Worm (Caenorhabditis elegans): ENCODE data around the gene klp-19.

DNA sequence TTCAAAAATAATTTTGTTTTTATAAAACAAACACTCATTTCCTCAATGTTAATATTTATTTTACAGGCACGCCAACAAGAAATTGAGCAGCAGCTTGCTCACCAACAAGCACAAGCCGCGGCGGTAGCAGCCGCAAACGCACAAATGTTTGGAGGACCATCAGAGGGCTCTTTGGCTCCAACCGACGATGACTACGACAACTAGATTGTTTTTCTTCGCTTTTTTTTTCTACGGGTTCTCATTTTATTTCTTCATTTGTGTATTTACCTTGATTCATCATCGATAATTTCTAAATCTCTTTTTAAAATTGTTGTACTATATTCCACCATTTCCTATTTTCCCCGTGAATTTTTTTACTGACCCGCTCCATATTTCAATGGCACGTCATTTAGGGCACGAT lies 36.1 kb upstream of the klp-19 start, which contains the start of gene ife-1:
- no peak for TF ChIP-seq F22D6.2 (tag; optimal IDR thresholded peaks at IDR 0.05)
- TF ChIP-seq tbp1 (GFP tag; optimal IDR thresholded peaks at IDR 0.05): no peak
- no peak for TF ChIP-seq pha-4 (tag; optimal IDR thresholded peaks at IDR 0.05)
- TF ChIP-seq F39B2.1 (GFP tag; IDR thresholded peaks at IDR 0.05): no peak
- no peak for TF ChIP-seq let-526 (GFP tag; IDR thresholded peaks at IDR 0.05)
- no peak for TF ChIP-seq C17E4.6 (GFP tag; IDR thresholded peaks at IDR 0.05)
- TF ChIP-seq mxl-1 (tag; optimal IDR thresholded peaks at IDR 0.05): no peak
- TF ChIP-seq ama-1 (optimal IDR thresholded peaks at IDR 0.05): no peak
- TF ChIP-seq ama-1 (GFP tag; optimal IDR thresholded peaks at IDR 0.05): no peak
- TF ChIP-seq ceh-100 (GFP tag; IDR thresholded peaks at IDR 0.05): no peak
- TF ChIP-seq unc-62 (GFP tag; optimal IDR thresholded peaks at IDR 0.05): no peak
- no peak for TF ChIP-seq ceh-27 (GFP tag; optimal IDR thresholded peaks at IDR 0.05)
- TF ChIP-seq nhr-90 (tag; optimal IDR thresholded peaks at IDR 0.05): no peak

All from whole organism, young adult.